Worm (Caenorhabditis elegans) whole organism, L4 larva: ENCODE data around the gene srh-27.
A peak's percentile ranks its signal among the peaks of the same experiment; 100 is the strongest.

Experiments used
- F10B5.3 ChIP-seq: sonication (generic microtip); optimal IDR thresholded peaks from 2 replicates; lab custom pipeline; 2016; ENCODE audit warnings: mild to moderate bottlenecking, missing genetic modification characterization, missing compliant biosample characterization
- F26F4.8 ChIP-seq: fragments of 200-800 bp; sonication (Bioruptor generic); conservative IDR thresholded peaks from 2 replicates; pipeline ENCODE4 v1.3.6; 2022; ENCODE audit warnings: missing genetic modification characterization, missing compliant biosample characterization
- F49E8.2 ChIP-seq: sonication (generic microtip); optimal IDR thresholded peaks from 2 replicates; lab custom pipeline; 2016; ENCODE audit warnings: missing compliant biosample characterization, mild to moderate bottlenecking, missing genetic modification characterization, borderline replicate concordance
- Y48G9A.11 ChIP-seq: fragments of 200-800 bp; sonication (Bioruptor generic); IDR thresholded peaks from 2 replicates; pipeline ENCODE4 v1.3.6; 2022; ENCODE audit warnings: missing genetic modification reagents, missing genetic modification characterization, missing compliant biosample characterization
- Y5F2A.4 ChIP-seq: fragments of 200-800 bp; sonication (Bioruptor generic); optimal IDR thresholded peaks from 2 replicates; lab custom pipeline; 2018; ENCODE audit warnings: mild to moderate bottlenecking, missing genetic modification characterization, missing compliant biosample characterization
- ZK337.2 ChIP-seq: fragments of 200-800 bp; sonication (Bioruptor generic); IDR thresholded peaks from 2 replicates; pipeline ENCODE4 v1.3.6; 2022; ENCODE audit warnings: missing genetic modification reagents, missing genetic modification characterization, missing compliant biosample characterization
- ceh-28 ChIP-seq: fragments of 150-350 bp; optimal IDR thresholded peaks from 2 replicates; lab custom pipeline; 2014; ENCODE audit warnings: missing biosample characterization, missing genetic modification reagents, missing genetic modification characterization
- ceh-44 ChIP-seq: fragments of 200-800 bp; sonication (Bioruptor generic); IDR thresholded peaks from 2 replicates; pipeline ENCODE4 v1.3.6; 2022; ENCODE audit warnings: missing genetic modification reagents, missing genetic modification characterization, missing compliant biosample characterization
- ceh-82 ChIP-seq: sonication (generic microtip); optimal IDR thresholded peaks from 2 replicates; lab custom pipeline; 2017; ENCODE audit warnings: missing biosample characterization, missing genetic modification characterization
- cey-2 ChIP-seq: sonication (generic microtip); optimal IDR thresholded peaks from 3 replicates; lab custom pipeline; 2017; ENCODE audit warnings: missing genetic modification characterization, mild to moderate bottlenecking, missing compliant biosample characterization, antibody characterized with exemption, borderline replicate concordance; ENCODE audit not compliant: insufficient read depth
- daf-16 ChIP-seq, 3 experiments: sonication (generic microtip); optimal IDR thresholded peaks; 2 replicates each; lab custom pipeline; 2016 to 2017; ENCODE audit warnings: missing genetic modification characterization in 3 of 3, missing genetic modification reagents in 3 of 3, mild to moderate bottlenecking in 2 of 3, missing compliant biosample characterization in 2 of 3, missing biosample characterization in 1 of 3, moderate library complexity in 1 of 3
- dmd-6 ChIP-seq: fragments of 200-800 bp; sonication (Bioruptor generic); IDR thresholded peaks from 2 replicates; pipeline ENCODE4 v1.3.6; 2022; ENCODE audit warnings: missing genetic modification reagents, missing genetic modification characterization, missing compliant biosample characterization
- dmd-8 ChIP-seq: fragments of 200-800 bp; sonication (Bioruptor generic); IDR thresholded peaks from 2 replicates; pipeline ENCODE4 v1.3.6; 2022; ENCODE audit warnings: missing genetic modification characterization, missing compliant biosample characterization
- dmd-9 ChIP-seq: fragments of 200-800 bp; sonication (Bioruptor generic); IDR thresholded peaks from 2 replicates; pipeline ENCODE4 v1.3.6; 2022; ENCODE audit warnings: missing genetic modification reagents, missing genetic modification characterization, missing compliant biosample characterization
- dve-1 ChIP-seq: sonication (generic microtip); optimal IDR thresholded peaks from 2 replicates; lab custom pipeline; 2017; ENCODE audit warnings: antibody characterized with exemption, mild to moderate bottlenecking, missing genetic modification characterization, missing compliant biosample characterization; ENCODE audit not compliant: insufficient read depth
- egl-27 ChIP-seq: sonication (generic microtip); optimal IDR thresholded peaks from 3 replicates; lab custom pipeline; 2017; ENCODE audit warnings: missing biosample characterization, missing genetic modification reagents, missing genetic modification characterization
- fkh-10 ChIP-seq: fragments of 150-350 bp; optimal IDR thresholded peaks from 2 replicates; lab custom pipeline; 2014; ENCODE audit warnings: missing biosample characterization, missing genetic modification reagents, missing genetic modification characterization
- fos-1 ChIP-seq: fragments of 150-350 bp; optimal IDR thresholded peaks from 2 replicates; lab custom pipeline; 2014; ENCODE audit warnings: missing biosample characterization, missing genetic modification characterization
- hlh-11 ChIP-seq: fragments of 200-800 bp; sonication (Bioruptor generic); optimal IDR thresholded peaks from 2 replicates; lab custom pipeline; 2018; ENCODE audit warnings: mild to moderate bottlenecking, missing genetic modification characterization, missing compliant biosample characterization
- hmg-1.1 ChIP-seq: fragments of 200-800 bp; sonication (Bioruptor generic); IDR thresholded peaks from 2 replicates; pipeline ENCODE4 v1.3.6; 2022; ENCODE audit warnings: missing genetic modification reagents, missing genetic modification characterization, missing compliant biosample characterization
- jun-1 ChIP-seq: fragments of 150-350 bp; optimal IDR thresholded peaks from 2 replicates; lab custom pipeline; 2014; ENCODE audit warnings: missing biosample characterization, missing genetic modification reagents, missing genetic modification characterization
- lin-13 ChIP-seq: fragments of 150-350 bp; optimal IDR thresholded peaks from 2 replicates; lab custom pipeline; 2014; ENCODE audit warnings: missing biosample characterization, missing genetic modification reagents, missing genetic modification characterization
- lin-29 ChIP-seq: fragments of 200-800 bp; sonication (Bioruptor generic); IDR thresholded peaks from 2 replicates; pipeline ENCODE4 v1.3.6; 2022; ENCODE audit warnings: missing genetic modification reagents, missing genetic modification characterization, missing compliant biosample characterization
- lin-38 ChIP-seq: fragments of 200-800 bp; sonication (Bioruptor generic); IDR thresholded peaks from 2 replicates; pipeline ENCODE4 v1.3.6; 2022; ENCODE audit warnings: missing genetic modification reagents, missing genetic modification characterization, missing compliant biosample characterization
- lir-3 ChIP-seq: sonication (generic microtip); optimal IDR thresholded peaks from 2 replicates; lab custom pipeline; 2016; ENCODE audit warnings: mild to moderate bottlenecking, missing genetic modification characterization, missing compliant biosample characterization
- lsy-2 ChIP-seq, 2 experiments: fragments of 150-350 bp in 1 of 2; sonication (generic microtip) in 1 of 2; optimal IDR thresholded peaks; 2 replicates each; lab custom pipeline; 2014 to 2017; ENCODE audit warnings: missing biosample characterization in 2 of 2, missing genetic modification characterization in 2 of 2
- mdl-1 ChIP-seq, 2 experiments: fragments of 150-350 bp in 1 of 2; sonication (generic microtip) in 1 of 2; optimal IDR thresholded peaks; 2 replicates each; lab custom pipeline; 2014 to 2017; ENCODE audit warnings: missing biosample characterization in 2 of 2, missing genetic modification characterization in 2 of 2
- mep-1 ChIP-seq: fragments of 150-350 bp; sonication (generic microtip); optimal IDR thresholded peaks from 3 replicates; lab custom pipeline; 2014; ENCODE audit warnings: missing biosample characterization, missing genetic modification characterization
- mes-2 ChIP-seq: sonication (generic microtip); optimal IDR thresholded peaks from 2 replicates; lab custom pipeline; 2016; ENCODE audit warnings: missing genotype, mild to moderate bottlenecking, missing genetic modification characterization, missing compliant biosample characterization; ENCODE audit not compliant: poor library complexity, severe bottlenecking
- mxl-3 ChIP-seq: fragments of 200-800 bp; sonication (Bioruptor generic); optimal IDR thresholded peaks from 2 replicates; lab custom pipeline; 2018; ENCODE audit warnings: mild to moderate bottlenecking, missing genetic modification characterization, missing compliant biosample characterization
- nhr-102 ChIP-seq: sonication (generic microtip); optimal IDR thresholded peaks from 2 replicates; lab custom pipeline; 2016; ENCODE audit warnings: mild to moderate bottlenecking, missing genetic modification characterization, moderate library complexity, missing compliant biosample characterization
- nhr-237 ChIP-seq: sonication (generic microtip); optimal IDR thresholded peaks from 2 replicates; lab custom pipeline; 2017; ENCODE audit warnings: missing biosample characterization, missing genetic modification characterization
- nhr-25 ChIP-seq: sonication (generic microtip); optimal IDR thresholded peaks from 2 replicates; lab custom pipeline; 2017; ENCODE audit warnings: missing genetic modification characterization, mild to moderate bottlenecking, missing compliant biosample characterization, antibody characterized with exemption, moderate library complexity, borderline replicate concordance; ENCODE audit not compliant: insufficient read depth
- nhr-28 ChIP-seq: fragments of 150-350 bp; optimal IDR thresholded peaks from 2 replicates; lab custom pipeline; 2014; ENCODE audit warnings: missing biosample characterization, missing genetic modification characterization
- nhr-41 ChIP-seq: fragments of 200-800 bp; sonication (Bioruptor generic); IDR thresholded peaks from 2 replicates; pipeline ENCODE4 v1.3.6; 2022; ENCODE audit warnings: missing genetic modification reagents, missing genetic modification characterization, missing compliant biosample characterization
- nhr-48 ChIP-seq: sonication (generic microtip); optimal IDR thresholded peaks from 2 replicates; lab custom pipeline; 2016; ENCODE audit warnings: mild to moderate bottlenecking, missing genetic modification characterization, missing compliant biosample characterization
- nhr-6 ChIP-seq: fragments of 150-350 bp; optimal IDR thresholded peaks from 2 replicates; lab custom pipeline; 2014; ENCODE audit warnings: missing biosample characterization, missing genetic modification characterization
- nhr-76 ChIP-seq: fragments of 150-350 bp; optimal IDR thresholded peaks from 2 replicates; lab custom pipeline; 2014; ENCODE audit warnings: missing biosample characterization, missing genetic modification characterization
- nhr-77 ChIP-seq: fragments of 150-350 bp; optimal IDR thresholded peaks from 2 replicates; lab custom pipeline; 2014; ENCODE audit warnings: missing biosample characterization, missing genetic modification characterization
- pha-4 ChIP-seq, 2 experiments: fragments of 150-350 bp in 1 of 2; fragments of 200-800 bp in 1 of 2; sonication (Bioruptor generic) in 1 of 2; IDR thresholded peaks in 1 of 2; optimal IDR thresholded peaks in 1 of 2; 2 replicates each; pipeline versions ENCODE4 v1.3.6 to Lab custom; 2014 to 2022; ENCODE audit warnings: missing genetic modification characterization in 2 of 2, missing genetic modification reagents in 2 of 2, missing biosample characterization in 1 of 2, missing compliant biosample characterization in 1 of 2
- pqm-1 ChIP-seq: sonication (generic microtip); optimal IDR thresholded peaks from 2 replicates; lab custom pipeline; 2017; ENCODE audit warnings: missing biosample characterization, missing genetic modification characterization
- sdz-12 ChIP-seq: fragments of 200-800 bp; sonication (Bioruptor generic); optimal IDR thresholded peaks from 2 replicates; lab custom pipeline; 2018; ENCODE audit warnings: mild to moderate bottlenecking, missing genetic modification characterization, missing compliant biosample characterization
- skn-1 ChIP-seq: fragments of 150-350 bp; optimal IDR thresholded peaks from 2 replicates; lab custom pipeline; 2014; ENCODE audit warnings: missing biosample characterization, missing genetic modification characterization
- snpc-4 ChIP-seq: fragments of 150-350 bp; optimal IDR thresholded peaks from 2 replicates; lab custom pipeline; 2014; ENCODE audit warnings: missing biosample characterization, missing genetic modification characterization
- spr-3 ChIP-seq: fragments of 200-800 bp; sonication (Bioruptor generic); optimal IDR thresholded peaks from 2 replicates; lab custom pipeline; 2018; ENCODE audit warnings: mild to moderate bottlenecking, missing genetic modification characterization, missing compliant biosample characterization

The srh-27 gene

DNA sequence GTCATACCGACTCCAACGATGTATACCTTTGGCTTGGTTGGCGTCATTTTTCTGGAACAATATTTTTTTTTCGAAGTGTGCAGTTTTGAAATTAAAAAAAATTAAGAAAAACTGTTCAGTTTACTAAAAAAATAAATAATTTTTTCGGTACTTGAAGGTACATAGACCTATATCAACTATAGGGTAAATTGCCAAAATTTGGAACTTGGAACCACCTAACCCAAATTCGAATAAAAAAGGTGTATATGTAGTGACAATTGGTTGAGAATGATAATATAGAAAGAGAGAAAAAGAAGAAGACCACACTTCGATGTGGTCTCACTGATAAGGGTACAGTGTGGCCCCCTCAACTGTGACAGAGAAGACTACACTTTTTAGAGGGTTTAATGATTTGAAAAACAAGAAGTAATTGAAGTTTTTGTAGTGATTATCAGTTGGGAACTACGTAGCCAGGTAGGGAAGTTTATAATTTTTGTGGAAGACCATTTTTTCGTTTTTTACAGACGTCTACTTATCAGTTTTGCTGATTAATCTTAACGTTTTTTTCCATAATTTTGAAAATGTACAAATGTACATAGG lies 22.6 kb upstream of the srh-27 start, which contains the start of gene daf-22:
Gene daf-22 (minus strand): TSS at position 51 of the 579 bp plus-strand sequence.
- TF ChIP-seq dmd-8 (no peak), sdz-12 (GFP tag; lab: Kevin White, UChicago) (no peak), nhr-102 (tag; lab: Kevin White, UChicago) (peak; percentile 6), Y5F2A.4 (GFP tag; lab: Kevin White, UChicago) (no peak), nhr-6 (tag; lab: Kevin White, UChicago) (peak; percentile 36), mes-2 (peak; percentile 45), spr-3 (GFP tag; lab: Kevin White, UChicago) (no peak), lin-13 (GFP tag; lab: Kevin White, UChicago) (no peak), Y48G9A.11 (GFP tag; lab: Robert Waterston, UW) (no peak), hlh-11 (peak; percentile 70), ceh-28 (no peak), lin-29 (GFP tag; lab: Robert Waterston, UW) (no peak), pha-4 (GFP tag; IDR thresholded peaks at IDR 0.05; lab: Robert Waterston, UW) (no peak), pha-4 (tag; optimal IDR thresholded peaks at IDR 0.05; lab: Kevin White, UChicago) (no peak), dve-1 (tag; lab: Kevin White, UChicago) (peak; percentile 93), nhr-25 (tag; lab: Kevin White, UChicago) (no peak), ceh-82 (tag; lab: Kevin White, UChicago) (no peak), dmd-9 (no peak), dmd-6 (peak; percentile 74), skn-1 (tag; lab: Kevin White, UChicago) (no peak), nhr-48 (tag; lab: Kevin White, UChicago) (no peak), F49E8.2 (tag; lab: Kevin White, UChicago) (no peak), mxl-3 (GFP tag; lab: Kevin White, UChicago) (no peak), nhr-237 (tag; lab: Kevin White, UChicago) (no peak), jun-1 (tag; lab: Kevin White, UChicago) (no peak), lir-3 (tag; lab: Kevin White, UChicago) (no peak), lsy-2 (tag; optimal IDR thresholded peaks at IDR 0.05; lab: Kevin White, UChicago) (peak in 1 of 2 experiments; percentile 40), mep-1 (tag; lab: Kevin White, UChicago) (peak; percentile 53), F10B5.3 (no peak), nhr-76 (no peak), nhr-77 (tag; lab: Kevin White, UChicago) (peak; percentile 72), fkh-10 (GFP tag; lab: Kevin White, UChicago) (no peak), nhr-41 (GFP tag; lab: Robert Waterston, UW) (no peak), mdl-1 (tag; optimal IDR thresholded peaks at IDR 0.05; lab: Kevin White, UChicago) (no peak), snpc-4 (tag; lab: Kevin White, UChicago) (no peak), daf-16 (GFP tag; optimal IDR thresholded peaks at IDR 0.05; lab: Kevin White, UChicago) (no peak), daf-16 (tag; optimal IDR thresholded peaks at IDR 0.05; lab: Kevin White, UChicago) (peak; percentile 75), egl-27 (tag; lab: Kevin White, UChicago) (no peak), ceh-44 (no peak), nhr-28 (tag; lab: Kevin White, UChicago) (peak; percentile 100), pqm-1 (peak; percentile 76), hmg-1.1 (GFP tag; lab: Robert Waterston, UW) (no peak), fos-1 (tag; lab: Kevin White, UChicago) (no peak), ZK337.2 (GFP tag; lab: Robert Waterston, UW) (no peak), cey-2 (tag; lab: Kevin White, UChicago) (peak; percentile 40), F26F4.8 (GFP tag; lab: Robert Waterston, UW) (no peak), lin-38 (GFP tag; lab: Robert Waterston, UW) (no peak)
- TF ChIP-seq, all 104 proteins: peak for 13
